Worm (Caenorhabditis elegans): ENCODE measurements around the gene Y39A1A.3.

The Y39A1A.3 gene

DNA sequence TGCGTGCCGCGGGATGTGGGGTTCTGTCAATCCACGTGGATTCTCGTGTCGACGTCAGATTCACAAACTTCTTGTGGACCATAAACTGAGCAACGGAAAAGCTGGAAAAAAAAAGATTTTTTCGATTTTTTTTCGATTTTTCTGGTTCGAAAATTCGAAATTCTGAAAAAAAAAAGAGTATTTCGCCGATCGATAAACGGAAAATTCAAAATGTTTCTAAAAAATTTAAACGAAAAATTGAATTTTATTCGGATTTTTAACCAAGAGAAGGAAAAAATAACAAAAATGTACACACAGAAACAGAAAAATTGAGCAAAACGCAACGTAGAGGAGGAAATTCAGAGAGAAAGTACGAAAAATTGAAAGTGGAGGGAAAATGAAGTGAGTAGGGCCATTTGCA lies at the start of gene Y39A1A.3:
Gene Y39A1A.3, minus strand, starts transcription at position 101 of the 400 bp plus-strand sequence.
- TF ChIP-seq zip-4 (GFP tag; optimal IDR thresholded peaks at IDR 0.05): no peak
- no peak for TF ChIP-seq nhr-237 (tag; optimal IDR thresholded peaks at IDR 0.05)
- TF ChIP-seq unc-30 (tag; optimal IDR thresholded peaks at IDR 0.05): no peak
- TF ChIP-seq hlh-17 (GFP tag; optimal IDR thresholded peaks at IDR 0.05; ENCODE audit: borderline replicate concordance): no peak
- TF ChIP-seq hpl-2 (GFP tag; optimal IDR thresholded peaks at IDR 0.05): no peak
- TF ChIP-seq dsc-1 (tag; optimal IDR thresholded peaks at IDR 0.05): no peak
- no peak for TF ChIP-seq nhr-47 (tag; optimal IDR thresholded peaks at IDR 0.05)
- TF ChIP-seq lin-15B (tag; optimal IDR thresholded peaks at IDR 0.05): no peak
- no peak for TF ChIP-seq sox-4 (tag; optimal IDR thresholded peaks at IDR 0.05)
- no peak for TF ChIP-seq nhr-12 (tag; optimal IDR thresholded peaks at IDR 0.05)

DNA sequence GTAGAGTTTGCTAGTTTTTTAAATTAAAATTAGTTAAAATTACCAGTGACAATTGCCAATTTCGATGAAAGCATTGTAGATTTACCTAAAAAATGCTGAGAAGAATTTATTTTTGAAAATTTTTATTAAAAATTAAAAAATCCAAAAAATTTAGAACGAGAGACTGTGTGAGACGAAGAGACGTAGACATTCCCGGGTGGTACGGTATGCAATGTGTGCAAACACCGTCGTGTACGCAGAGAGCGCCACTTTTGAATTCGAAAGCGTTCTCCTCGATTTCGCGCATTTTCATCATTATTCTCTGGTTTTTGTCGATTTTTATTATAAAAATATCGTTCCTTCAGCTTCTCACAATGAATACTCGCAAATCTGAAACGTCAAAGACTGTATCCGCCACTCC lies 46.5 kb upstream of the Y39A1A.3 start, which contains the start of the genes dhs-11 and orc-1:
Gene dhs-11, minus strand, starts transcription at position 85 of the 400 bp plus-strand sequence.
Gene orc-1, plus strand, starts transcription at position 349 of the 400 bp plus-strand sequence.
- TF ChIP-seq nhr-47 (tag; optimal IDR thresholded peaks at IDR 0.05) (peak; percentile 52), hlh-17 (GFP tag; optimal IDR thresholded peaks at IDR 0.05; ENCODE audit: borderline replicate concordance) (no peak), swsn-7 (tag; optimal IDR thresholded peaks at IDR 0.05) (peak; percentile 42), ama-1 (optimal IDR thresholded peaks at IDR 0.05) (no peak), lin-39 (tag; optimal IDR thresholded peaks at IDR 0.05) (peak; percentile 24), ceh-88 (GFP tag; IDR thresholded peaks at IDR 0.05) (no peak), nhr-90 (tag; optimal IDR thresholded peaks at IDR 0.05; ENCODE audit: poor library complexity) (peak; percentile 48), mep-1 (tag; optimal IDR thresholded peaks at IDR 0.05) (peak; percentile 77), rnt-1 (tag; optimal IDR thresholded peaks at IDR 0.05) (peak; percentile 57), snu-23 (GFP tag; optimal IDR thresholded peaks at IDR 0.05) (peak; percentile 72), nhr-84 (tag; optimal IDR thresholded peaks at IDR 0.05) (no peak), sox-4 (tag; optimal IDR thresholded peaks at IDR 0.05) (no peak), isw-1 (GFP tag; IDR thresholded peaks at IDR 0.05) (peak; percentile 35), skn-1 (tag; optimal IDR thresholded peaks at IDR 0.05) (peak; percentile 30), nhr-237 (tag; optimal IDR thresholded peaks at IDR 0.05) (no peak), nhr-20 (tag; optimal IDR thresholded peaks at IDR 0.05) (peak; percentile 59), nhr-19 (GFP tag; conservative IDR thresholded peaks at IDR 0.05) (peak; percentile 51), unc-130 (tag; optimal IDR thresholded peaks at IDR 0.05) (peak; percentile 71), ceh-82 (tag; optimal IDR thresholded peaks at IDR 0.05) (peak in 2 of 3 experiments; percentile 1 to 21), F16B12.6 (tag; optimal IDR thresholded peaks at IDR 0.05) (peak; percentile 88), nhr-71 (tag; optimal IDR thresholded peaks at IDR 0.05) (peak; percentile 66), snpc-4 (tag; optimal IDR thresholded peaks at IDR 0.05) (peak; percentile 22), elt-3 (tag; optimal IDR thresholded peaks at IDR 0.05) (peak in 1 of 6 experiments; percentile 75), fkh-8 (tag; optimal IDR thresholded peaks at IDR 0.05) (peak; percentile 29), nhr-12 (tag; optimal IDR thresholded peaks at IDR 0.05) (no peak), blmp-1 (tag; optimal IDR thresholded peaks at IDR 0.05) (peak; percentile 35), dpl-1 (GFP tag; optimal IDR thresholded peaks at IDR 0.05) (peak; percentile 88 to 93 (median 90)), lsy-2 (tag; optimal IDR thresholded peaks at IDR 0.05) (peak; percentile 98 to 99), C16A3.4 (tag; optimal IDR thresholded peaks at IDR 0.05) (peak; percentile 59), xbp-1 (tag; optimal IDR thresholded peaks at IDR 0.05) (peak; percentile 38), dsc-1 (tag; optimal IDR thresholded peaks at IDR 0.05) (no peak), lin-35 (GFP tag; optimal IDR thresholded peaks at IDR 0.05) (peak; percentile 88 to 95), tbx-2 (tag; optimal IDR thresholded peaks at IDR 0.05) (peak; percentile 54), mdl-1 (tag; optimal IDR thresholded peaks at IDR 0.05) (peak in 1 of 2 experiments; percentile 67), lin-15B (tag; optimal IDR thresholded peaks at IDR 0.05) (peak; percentile 57), efl-1 (optimal IDR thresholded peaks at IDR 0.05) (peak; percentile 62 to 91), efl-1 (GFP tag; optimal IDR thresholded peaks at IDR 0.05 in 1 of 2) (peak; percentile 91 to 99), pqm-1 (tag; optimal IDR thresholded peaks at IDR 0.05) (no peak)

Data from whole organism, L1 larva.